Fruit fly (Drosophila melanogaster) whole organism, prepupa: ENCODE results near the gene CG18558.

Source experiments
- CG31627 ChIP-seq: fragments of 200-800 bp; sonication (Bioruptor generic); optimal IDR thresholded peaks from 3 replicates; lab custom pipeline; 2016; ENCODE audit warnings: missing biosample characterization, missing genetic modification characterization
- CG32006 ChIP-seq: fragments of 200-800 bp; sonication (Bioruptor generic); optimal IDR thresholded peaks from 3 replicates; lab custom pipeline; 2017; ENCODE audit warnings: missing biosample characterization, mild to moderate bottlenecking, missing genetic modification characterization
- CG6163 ChIP-seq: fragments of 200-800 bp; sonication (Bioruptor generic); IDR thresholded peaks from 3 replicates; pipeline ENCODE4 v1.3.6; 2022; ENCODE audit warnings: missing biosample characterization, missing genetic modification characterization
- CG6276 ChIP-seq: fragments of 200-800 bp; sonication (Bioruptor generic); optimal IDR thresholded peaks from 2 replicates; lab custom pipeline; 2017; ENCODE audit warnings: missing biosample characterization, mild to moderate bottlenecking, missing genetic modification characterization
- Gug ChIP-seq: fragments of 200-800 bp; sonication (Bioruptor generic); IDR thresholded peaks from 2 replicates; pipeline ENCODE4 v1.3.6; 2022; ENCODE audit warnings: missing biosample characterization, missing genetic modification characterization
- Hr39 ChIP-seq: fragments of 200-800 bp; sonication (Bioruptor generic); optimal IDR thresholded peaks from 2 replicates; lab custom pipeline; 2016; ENCODE audit warnings: missing biosample characterization, missing genetic modification characterization
- Sox102F ChIP-seq: fragments of 200-800 bp; sonication (Bioruptor generic); optimal IDR thresholded peaks from 2 replicates; lab custom pipeline; 2016; ENCODE audit warnings: missing biosample characterization, mild to moderate bottlenecking, missing genetic modification characterization
- topi ChIP-seq: fragments of 200-800 bp; sonication (Bioruptor generic); optimal IDR thresholded peaks from 3 replicates; lab custom pipeline; 2016; ENCODE audit warnings: missing biosample characterization, missing genetic modification characterization

DNA sequence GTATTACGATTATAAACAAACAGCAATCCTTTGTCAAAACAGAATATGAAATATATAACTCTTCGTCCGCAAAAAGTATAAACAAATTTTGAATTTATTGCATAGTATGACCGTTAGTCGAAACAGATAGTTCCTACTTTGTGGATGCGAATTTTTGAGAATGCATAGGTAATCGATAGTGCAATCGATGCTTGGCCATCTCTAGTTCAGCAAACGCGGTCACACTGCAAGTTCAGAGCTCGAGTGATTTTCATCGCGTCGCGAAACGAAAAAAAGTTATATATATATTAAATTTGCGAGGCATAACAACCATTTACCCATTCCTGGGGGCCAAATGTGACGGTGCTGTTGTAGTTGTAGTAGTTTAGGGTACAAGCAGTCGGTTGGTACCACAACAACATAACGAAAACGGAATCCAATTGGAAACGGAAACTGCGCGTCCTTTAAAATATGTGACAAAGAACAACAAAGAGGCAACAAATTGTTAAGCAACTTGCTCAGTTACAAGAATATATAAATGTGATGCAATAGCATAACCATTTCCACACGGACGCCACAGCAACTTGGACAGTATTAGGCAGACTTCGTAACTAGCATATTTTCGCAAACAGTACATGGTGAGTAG, 12.8 kb upstream of the CG18558 start, which contains the start of gene CG2991:
- TF ChIP-seq CG31627 (GFP tag; lab: Kevin White, UChicago) (no peak), Hr39 (no peak), CG6163 (0 out of 3 replicates have a peak, but pooled peaks have one; percentile 12), topi (GFP tag; lab: Kevin White, UChicago) (peak; percentile 41), Gug (no peak), Sox102F (GFP tag; lab: Kevin White, UChicago) (peak; percentile 58), CG6276 (GFP tag; lab: Kevin White, UChicago) (no peak), CG32006 (GFP tag; lab: Kevin White, UChicago) (no peak)
